Worm (Caenorhabditis elegans): ENCODE results near the gene srh-217.

The srh-217 gene

DNA sequence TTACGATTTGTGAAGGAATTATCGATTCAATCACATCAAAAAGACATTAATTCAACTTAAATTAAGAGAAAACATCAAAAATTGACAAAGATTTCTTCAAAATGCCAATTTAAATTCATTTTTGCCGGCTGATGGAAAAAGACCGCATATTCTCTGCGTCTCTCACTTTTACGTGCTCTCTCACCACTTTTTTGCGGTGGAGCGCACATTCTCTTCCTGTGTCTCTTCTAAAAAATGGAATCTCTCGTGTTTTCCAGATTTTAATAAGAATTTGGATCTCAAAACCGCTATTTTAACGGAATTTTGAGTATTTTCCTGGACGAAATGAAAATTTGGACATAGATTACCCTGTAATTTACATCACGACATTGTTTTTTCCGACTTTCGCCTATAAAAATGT is 14.5 kb downstream of the srh-217 start:
- TF ChIP-seq efl-1 (optimal IDR thresholded peaks at IDR 0.05) = peak in 1 of 2 experiments; percentile 57
- TF ChIP-seq efl-1 (GFP tag; optimal IDR thresholded peaks at IDR 0.05 in 1 of 2) = peak in 1 of 2 experiments; percentile 74

DNA sequence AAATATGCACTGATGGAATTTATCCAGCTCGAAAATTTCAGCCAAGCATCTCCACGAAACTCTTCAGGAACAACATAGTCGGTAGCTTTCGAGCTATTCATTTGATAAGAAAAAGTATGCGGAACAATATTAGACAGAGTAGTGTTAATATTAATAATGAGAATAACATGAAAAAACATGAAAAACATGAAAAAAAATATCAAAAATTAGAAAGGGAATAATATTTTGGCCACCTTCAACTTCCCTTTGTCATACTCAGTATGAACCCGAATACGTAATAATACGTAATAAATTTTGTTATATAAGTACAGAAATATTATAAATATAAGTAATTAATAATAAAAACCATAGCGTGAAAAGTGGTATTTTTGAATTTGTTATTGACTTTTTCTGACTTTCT is 23.4 kb downstream of the srh-217 start, which contains the start of gene srw-39:
srw-39 (minus strand) TSS at position 101 of the 400 bp plus-strand sequence.
- TF ChIP-seq unc-30 (tag; optimal IDR thresholded peaks at IDR 0.05) = no peak
- TF ChIP-seq mep-1 (tag; optimal IDR thresholded peaks at IDR 0.05) = no peak
- TF ChIP-seq Y116A8C.19 (tag; optimal IDR thresholded peaks at IDR 0.05; ENCODE audit: borderline replicate concordance) = no peak
- TF ChIP-seq rnt-1 (tag; optimal IDR thresholded peaks at IDR 0.05) = no peak
- no peak for TF ChIP-seq mef-2 (tag; optimal IDR thresholded peaks at IDR 0.05)
- TF ChIP-seq hpl-2 (GFP tag; optimal IDR thresholded peaks at IDR 0.05) = no peak
- TF ChIP-seq C04F5.9 (tag; optimal IDR thresholded peaks at IDR 0.05) = no peak
- no peak for TF ChIP-seq nhr-77 (tag; optimal IDR thresholded peaks at IDR 0.05)

DNA sequence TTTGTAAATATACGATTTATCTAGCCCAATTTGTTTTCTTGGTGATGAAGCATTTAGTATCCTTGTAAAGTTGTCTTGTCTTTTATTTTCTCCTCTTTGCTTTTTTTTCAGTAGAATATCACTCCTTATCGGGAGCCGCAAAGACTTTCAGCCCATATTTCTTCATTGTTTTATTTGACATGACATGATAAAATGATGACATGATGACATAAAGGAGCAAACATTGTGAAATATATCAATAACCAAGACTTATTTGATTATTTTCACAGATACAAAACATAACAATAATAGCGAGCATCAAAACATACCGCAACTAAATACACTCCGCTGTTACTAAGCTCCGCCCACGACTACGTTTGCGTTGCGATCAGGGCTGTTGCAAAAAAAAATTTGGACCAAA is 29.5 kb downstream of the srh-217 start:
- TF ChIP-seq unc-130 (tag; optimal IDR thresholded peaks at IDR 0.05) = no peak

DNA sequence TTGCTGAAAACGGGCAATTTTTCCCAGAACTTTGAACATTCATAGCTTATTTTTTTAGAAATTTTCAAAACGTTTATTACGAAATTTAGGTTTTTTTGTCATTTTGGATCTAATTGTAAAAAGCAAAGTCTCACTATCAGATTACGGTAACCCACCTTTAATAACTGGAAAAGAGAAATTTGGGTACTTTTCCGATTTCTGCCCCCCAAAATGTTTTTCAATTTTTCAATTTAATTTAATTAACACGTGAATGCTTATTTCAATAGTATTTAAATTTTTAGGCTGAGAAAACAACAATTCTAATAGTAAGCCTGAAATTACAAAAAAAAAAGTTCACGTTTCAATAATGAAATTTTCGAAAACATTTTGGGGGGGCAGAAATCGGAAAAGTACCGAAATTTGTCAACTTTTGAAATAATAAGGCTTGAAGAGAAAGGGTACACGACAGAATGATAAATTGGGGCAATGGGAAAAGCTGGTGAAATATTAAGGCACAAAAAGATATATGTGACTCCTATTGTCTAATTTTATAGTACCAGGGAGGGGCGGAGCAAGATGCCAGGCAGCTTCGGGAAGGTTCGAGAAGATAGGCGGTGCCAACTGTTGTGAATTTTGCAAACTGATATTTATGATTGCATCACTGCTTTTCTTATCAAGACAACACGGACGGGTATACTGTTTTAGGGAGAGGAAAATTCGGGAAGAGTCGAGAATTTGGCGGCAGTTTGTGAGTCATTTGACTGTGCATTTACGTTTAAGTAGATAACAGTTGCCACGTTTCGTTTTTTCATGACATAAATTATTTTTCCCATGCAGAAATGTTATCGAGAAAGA is 31.1 kb downstream of the srh-217 start, which contains the start of gene F19B2.5:
F19B2.5 (minus strand) TSS at position 107 of the 834 bp plus-strand sequence.
- no peak for TF ChIP-seq C16A3.4 (tag; optimal IDR thresholded peaks at IDR 0.05)
- TF ChIP-seq nhr-71 (tag; optimal IDR thresholded peaks at IDR 0.05) = peak; percentile 67
- no peak for TF ChIP-seq F16B12.6 (tag; optimal IDR thresholded peaks at IDR 0.05)
- no peak for TF ChIP-seq sptf-1 (tag; optimal IDR thresholded peaks at IDR 0.05)
- TF ChIP-seq jun-1 (tag; optimal IDR thresholded peaks at IDR 0.05) = peak; percentile 66
- no peak for TF ChIP-seq vab-15 (tag; optimal IDR thresholded peaks at IDR 0.05)
- 0 out of 2 replicates have a peak, but pooled peaks have one; percentile 8 for TF ChIP-seq nhr-19 (GFP tag; conservative IDR thresholded peaks at IDR 0.05)
- TF ChIP-seq egl-27 (tag; optimal IDR thresholded peaks at IDR 0.05) = no peak
- TF ChIP-seq lin-35 (GFP tag; optimal IDR thresholded peaks at IDR 0.05) = peak in 1 of 2 experiments; percentile 46
- TF ChIP-seq swsn-7 (tag; optimal IDR thresholded peaks at IDR 0.05) = no peak
- no peak for TF ChIP-seq fkh-10 (GFP tag; optimal IDR thresholded peaks at IDR 0.05)
- no peak for TF ChIP-seq blmp-1 (tag; optimal IDR thresholded peaks at IDR 0.05)
- TF ChIP-seq irx-1 (tag; optimal IDR thresholded peaks at IDR 0.05) = no peak
- peak; percentile 47 for TF ChIP-seq nhr-90 (tag; optimal IDR thresholded peaks at IDR 0.05; ENCODE audit: poor library complexity)
- TF ChIP-seq pax-3 (tag; optimal IDR thresholded peaks at IDR 0.05) = peak; percentile 25
- TF ChIP-seq zip-4 (GFP tag; optimal IDR thresholded peaks at IDR 0.05) = no peak
- no peak for TF ChIP-seq zag-1 (tag; optimal IDR thresholded peaks at IDR 0.05)
- no peak for TF ChIP-seq fos-1 (tag; optimal IDR thresholded peaks at IDR 0.05)
- TF ChIP-seq pqm-1 (tag; optimal IDR thresholded peaks at IDR 0.05) = peak; percentile 72
- TF ChIP-seq ceh-8 (GFP tag; optimal IDR thresholded peaks at IDR 0.05) = no peak
- TF ChIP-seq elt-2 (tag; optimal IDR thresholded peaks at IDR 0.05) = peak; percentile 99
- TF ChIP-seq ceh-63 (GFP tag; optimal IDR thresholded peaks at IDR 0.05) = no peak
- TF ChIP-seq nhr-20 (tag; optimal IDR thresholded peaks at IDR 0.05) = peak; percentile 50
- no peak for TF ChIP-seq lin-13 (GFP tag; optimal IDR thresholded peaks at IDR 0.05)
- no peak for TF ChIP-seq ces-1 (GFP tag; optimal IDR thresholded peaks at IDR 0.05)
- TF ChIP-seq dsc-1 (tag; optimal IDR thresholded peaks at IDR 0.05) = no peak
- no peak for TF ChIP-seq nhr-85 (tag)
- TF ChIP-seq aly-2 (tag; optimal IDR thresholded peaks at IDR 0.05) = no peak
- no peak for TF ChIP-seq isw-1 (GFP tag; IDR thresholded peaks at IDR 0.05)
- TF ChIP-seq egl-13 (tag; optimal IDR thresholded peaks at IDR 0.05) = no peak
- TF ChIP-seq elt-3 (tag; optimal IDR thresholded peaks at IDR 0.05) = no peak
- TF ChIP-seq unc-86 (tag; optimal IDR thresholded peaks at IDR 0.05) = no peak
- no peak for TF ChIP-seq mdl-1 (tag; optimal IDR thresholded peaks at IDR 0.05)
- TF ChIP-seq aha-1 (tag; optimal IDR thresholded peaks at IDR 0.05) = no peak
- TF ChIP-seq nhr-11 (tag; optimal IDR thresholded peaks at IDR 0.05) = no peak
- TF ChIP-seq fkh-8 (tag; optimal IDR thresholded peaks at IDR 0.05) = no peak
